Worm (Caenorhabditis elegans): Measurements from ENCODE around the gene C44B11.4.

C44B11.4 gene

ce11 chrIII:3143657-3144056, at the start of gene C44B11.4:
C44B11.4 (minus strand) TSS chrIII:3143757.
- TF ChIP-seq hmbx-1 (tag; optimal IDR thresholded peaks at IDR 0.05) (no peak), tbx-11 (GFP tag; IDR thresholded peaks at IDR 0.05) (no peak), hnd-1 (tag; optimal IDR thresholded peaks at IDR 0.05) (no peak), aly-1 (tag; optimal IDR thresholded peaks at IDR 0.05) (no peak), ceh-36 (tag; optimal IDR thresholded peaks at IDR 0.05) (no peak), tra-4 (tag; optimal IDR thresholded peaks at IDR 0.05) (no peak), sea-1 (GFP tag; conservative IDR thresholded peaks at IDR 0.05) (no peak), tbx-37 (GFP tag; conservative IDR thresholded peaks at IDR 0.05) (no peak), scrt-1 (GFP tag; IDR thresholded peaks at IDR 0.05) (no peak), hmg-4 (GFP tag; optimal IDR thresholded peaks at IDR 0.05) (no peak), pes-1 (GFP tag; IDR thresholded peaks at IDR 0.05) (no peak), ets-7 (tag; optimal IDR thresholded peaks at IDR 0.05) (no peak), ama-1 (optimal IDR thresholded peaks at IDR 0.05) (no peak), ceh-13 (GFP tag; optimal IDR thresholded peaks at IDR 0.05) (no peak), F13C5.2 (tag; optimal IDR thresholded peaks at IDR 0.05) (no peak)

DNA sequence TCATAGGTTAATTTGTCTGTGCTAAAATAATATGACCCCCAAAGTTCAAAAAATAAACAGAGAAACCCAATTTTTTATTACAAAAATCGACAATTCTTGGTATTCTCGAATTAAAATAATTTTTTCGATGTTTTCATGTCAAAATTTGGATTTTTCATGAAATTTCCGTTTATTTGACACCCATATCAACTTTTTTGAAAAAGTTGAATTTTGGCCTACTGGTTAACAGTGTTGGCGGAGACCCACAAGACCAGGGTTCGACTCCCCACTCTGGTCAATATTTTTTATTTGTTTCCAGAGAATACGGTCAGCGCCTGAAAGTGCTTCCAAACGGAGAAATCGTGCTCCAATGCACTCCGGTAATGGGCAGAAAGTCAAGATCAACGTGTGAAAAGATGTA, 48.2 kb upstream of the C44B11.4 start:
- TF ChIP-seq ets-7 (tag; optimal IDR thresholded peaks at IDR 0.05) (no peak), hnd-1 (tag; optimal IDR thresholded peaks at IDR 0.05) (no peak), aly-1 (tag; optimal IDR thresholded peaks at IDR 0.05) (no peak), tbx-11 (GFP tag; IDR thresholded peaks at IDR 0.05) (no peak), F13C5.2 (tag; optimal IDR thresholded peaks at IDR 0.05) (no peak), ceh-13 (GFP tag; optimal IDR thresholded peaks at IDR 0.05) (no peak), ama-1 (optimal IDR thresholded peaks at IDR 0.05) (no peak), tra-4 (tag; optimal IDR thresholded peaks at IDR 0.05) (no peak), tbx-37 (GFP tag; conservative IDR thresholded peaks at IDR 0.05) (no peak), sea-1 (GFP tag; conservative IDR thresholded peaks at IDR 0.05) (no peak), B0310.2 (tag; optimal IDR thresholded peaks at IDR 0.05) (no peak), hmg-4 (GFP tag; optimal IDR thresholded peaks at IDR 0.05) (no peak), flt-1 (GFP tag; IDR thresholded peaks at IDR 0.05) (no peak), scrt-1 (GFP tag; IDR thresholded peaks at IDR 0.05) (no peak), hmbx-1 (tag; optimal IDR thresholded peaks at IDR 0.05) (no peak), ceh-36 (tag; optimal IDR thresholded peaks at IDR 0.05) (no peak), pes-1 (GFP tag; IDR thresholded peaks at IDR 0.05) (no peak)

- TF ChIP-seq hnd-1 (tag; optimal IDR thresholded peaks at IDR 0.05) (no peak), aly-1 (tag; optimal IDR thresholded peaks at IDR 0.05) (no peak), tbx-11 (GFP tag; IDR thresholded peaks at IDR 0.05) (no peak), B0310.2 (tag; optimal IDR thresholded peaks at IDR 0.05) (no peak), sea-1 (GFP tag; conservative IDR thresholded peaks at IDR 0.05) (no peak), F13C5.2 (tag; optimal IDR thresholded peaks at IDR 0.05) (no peak), ama-1 (optimal IDR thresholded peaks at IDR 0.05) (no peak), flt-1 (GFP tag; IDR thresholded peaks at IDR 0.05) (no peak), hmbx-1 (tag; optimal IDR thresholded peaks at IDR 0.05) (no peak), tbx-37 (GFP tag; conservative IDR thresholded peaks at IDR 0.05) (no peak), ets-7 (tag; optimal IDR thresholded peaks at IDR 0.05) (no peak), scrt-1 (GFP tag; IDR thresholded peaks at IDR 0.05) (no peak), ceh-36 (tag; optimal IDR thresholded peaks at IDR 0.05) (no peak), tra-4 (tag; optimal IDR thresholded peaks at IDR 0.05) (no peak), pes-1 (GFP tag; IDR thresholded peaks at IDR 0.05) (no peak), hmg-4 (GFP tag; optimal IDR thresholded peaks at IDR 0.05) (no peak), ceh-13 (GFP tag; optimal IDR thresholded peaks at IDR 0.05) (no peak)
Measured at ce11 chrIII:3191195-3191594, 47.6 kb upstream of the C44B11.4 start, which contains the start of gene R148.8. R148.8 (plus strand) TSS chrIII:3191495.

- TF ChIP-seq ets-7 (tag; optimal IDR thresholded peaks at IDR 0.05) (no peak), flt-1 (GFP tag; IDR thresholded peaks at IDR 0.05) (no peak), ceh-36 (tag; optimal IDR thresholded peaks at IDR 0.05) (no peak), hmg-4 (GFP tag; optimal IDR thresholded peaks at IDR 0.05) (no peak), sea-1 (GFP tag; conservative IDR thresholded peaks at IDR 0.05) (no peak), scrt-1 (GFP tag; IDR thresholded peaks at IDR 0.05) (no peak), B0310.2 (tag; optimal IDR thresholded peaks at IDR 0.05) (no peak), tra-4 (tag; optimal IDR thresholded peaks at IDR 0.05) (no peak), hnd-1 (tag; optimal IDR thresholded peaks at IDR 0.05) (no peak), tbx-11 (GFP tag; IDR thresholded peaks at IDR 0.05) (no peak), ceh-13 (GFP tag; optimal IDR thresholded peaks at IDR 0.05) (no peak), hmbx-1 (tag; optimal IDR thresholded peaks at IDR 0.05) (no peak), F13C5.2 (tag; optimal IDR thresholded peaks at IDR 0.05) (no peak)
Measured at ce11 chrIII:3190660-3191059, 47.1 kb upstream of the C44B11.4 start.

- TF ChIP-seq F13C5.2 (tag; optimal IDR thresholded peaks at IDR 0.05), result no peak
- no peak for TF ChIP-seq hmbx-1 (tag; optimal IDR thresholded peaks at IDR 0.05)
- no peak for TF ChIP-seq scrt-1 (GFP tag; IDR thresholded peaks at IDR 0.05)
- no peak for TF ChIP-seq hmg-4 (GFP tag; optimal IDR thresholded peaks at IDR 0.05)
- TF ChIP-seq aly-1 (tag; optimal IDR thresholded peaks at IDR 0.05), result no peak
- TF ChIP-seq tra-4 (tag; optimal IDR thresholded peaks at IDR 0.05), result no peak
- TF ChIP-seq sea-1 (GFP tag; conservative IDR thresholded peaks at IDR 0.05), result no peak
- TF ChIP-seq B0310.2 (tag; optimal IDR thresholded peaks at IDR 0.05), result no peak
- TF ChIP-seq ceh-36 (tag; optimal IDR thresholded peaks at IDR 0.05), result no peak
- no peak for TF ChIP-seq flt-1 (GFP tag; IDR thresholded peaks at IDR 0.05)
Measured at ce11 chrIII:3188564-3188963, 45.0 kb upstream of the C44B11.4 start.

ce11 chrIII:3185980-3186379, 42.4 kb upstream of the C44B11.4 start, which contains the start of gene mks-1:
mks-1 (plus strand) TSS chrIII:3186280.
- no peak for TF ChIP-seq ets-7 (tag; optimal IDR thresholded peaks at IDR 0.05)
- TF ChIP-seq scrt-1 (GFP tag; IDR thresholded peaks at IDR 0.05), result no peak
- TF ChIP-seq hmbx-1 (tag; optimal IDR thresholded peaks at IDR 0.05), result no peak
- no peak for TF ChIP-seq tra-4 (tag; optimal IDR thresholded peaks at IDR 0.05)
- TF ChIP-seq sea-1 (GFP tag; conservative IDR thresholded peaks at IDR 0.05), result no peak
- TF ChIP-seq B0310.2 (tag; optimal IDR thresholded peaks at IDR 0.05), result no peak
- no peak for TF ChIP-seq hnd-1 (tag; optimal IDR thresholded peaks at IDR 0.05)
- no peak for TF ChIP-seq F13C5.2 (tag; optimal IDR thresholded peaks at IDR 0.05)
- TF ChIP-seq tbx-37 (GFP tag; conservative IDR thresholded peaks at IDR 0.05), result no peak
- TF ChIP-seq ama-1 (optimal IDR thresholded peaks at IDR 0.05), result no peak
- TF ChIP-seq ceh-13 (GFP tag; optimal IDR thresholded peaks at IDR 0.05), result no peak
- TF ChIP-seq ceh-36 (tag; optimal IDR thresholded peaks at IDR 0.05), result no peak
- TF ChIP-seq hmg-4 (GFP tag; optimal IDR thresholded peaks at IDR 0.05), result no peak
- TF ChIP-seq pes-1 (GFP tag; IDR thresholded peaks at IDR 0.05), result no peak
- TF ChIP-seq flt-1 (GFP tag; IDR thresholded peaks at IDR 0.05), result no peak
- TF ChIP-seq tbx-11 (GFP tag; IDR thresholded peaks at IDR 0.05), result no peak
- no peak for TF ChIP-seq aly-1 (tag; optimal IDR thresholded peaks at IDR 0.05)

DNA sequence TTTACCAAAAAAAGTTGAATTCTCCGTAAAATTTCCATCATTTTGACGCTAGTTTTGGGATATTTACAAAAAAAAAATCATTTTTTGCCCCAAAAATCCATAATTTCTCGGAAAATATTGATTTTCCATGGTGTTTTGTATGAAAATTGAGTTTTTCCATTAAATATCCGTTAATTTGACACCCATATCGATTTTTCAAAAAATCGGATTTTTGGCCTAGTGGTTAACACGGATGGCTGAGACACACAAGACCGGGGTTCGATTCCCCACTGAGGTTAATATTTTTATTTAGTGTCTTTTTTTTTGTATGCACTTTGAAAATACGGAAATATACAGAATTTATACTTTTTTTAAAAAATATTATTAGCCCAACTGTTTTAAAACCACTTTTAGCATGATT, 41.7 kb upstream of the C44B11.4 start:
- TF ChIP-seq scrt-1 (GFP tag; IDR thresholded peaks at IDR 0.05), result no peak
- TF ChIP-seq tra-4 (tag; optimal IDR thresholded peaks at IDR 0.05), result no peak
- no peak for TF ChIP-seq flt-1 (GFP tag; IDR thresholded peaks at IDR 0.05)
- no peak for TF ChIP-seq tbx-37 (GFP tag; conservative IDR thresholded peaks at IDR 0.05)
- no peak for TF ChIP-seq tbx-11 (GFP tag; IDR thresholded peaks at IDR 0.05)
- no peak for TF ChIP-seq ama-1 (optimal IDR thresholded peaks at IDR 0.05)
- no peak for TF ChIP-seq F13C5.2 (tag; optimal IDR thresholded peaks at IDR 0.05)
- TF ChIP-seq aly-1 (tag; optimal IDR thresholded peaks at IDR 0.05), result no peak
- TF ChIP-seq hnd-1 (tag; optimal IDR thresholded peaks at IDR 0.05), result no peak
- TF ChIP-seq B0310.2 (tag; optimal IDR thresholded peaks at IDR 0.05), result no peak
- TF ChIP-seq hmg-4 (GFP tag; optimal IDR thresholded peaks at IDR 0.05), result no peak
- no peak for TF ChIP-seq ceh-13 (GFP tag; optimal IDR thresholded peaks at IDR 0.05)
- no peak for TF ChIP-seq ceh-36 (tag; optimal IDR thresholded peaks at IDR 0.05)
- no peak for TF ChIP-seq sea-1 (GFP tag; conservative IDR thresholded peaks at IDR 0.05)
- TF ChIP-seq pes-1 (GFP tag; IDR thresholded peaks at IDR 0.05), result no peak
- no peak for TF ChIP-seq ets-7 (tag; optimal IDR thresholded peaks at IDR 0.05)
- no peak for TF ChIP-seq hmbx-1 (tag; optimal IDR thresholded peaks at IDR 0.05)

All from whole organism, early embryonic.